Worm (Caenorhabditis elegans): ENCODE measurements around the gene ins-32.

DNA sequence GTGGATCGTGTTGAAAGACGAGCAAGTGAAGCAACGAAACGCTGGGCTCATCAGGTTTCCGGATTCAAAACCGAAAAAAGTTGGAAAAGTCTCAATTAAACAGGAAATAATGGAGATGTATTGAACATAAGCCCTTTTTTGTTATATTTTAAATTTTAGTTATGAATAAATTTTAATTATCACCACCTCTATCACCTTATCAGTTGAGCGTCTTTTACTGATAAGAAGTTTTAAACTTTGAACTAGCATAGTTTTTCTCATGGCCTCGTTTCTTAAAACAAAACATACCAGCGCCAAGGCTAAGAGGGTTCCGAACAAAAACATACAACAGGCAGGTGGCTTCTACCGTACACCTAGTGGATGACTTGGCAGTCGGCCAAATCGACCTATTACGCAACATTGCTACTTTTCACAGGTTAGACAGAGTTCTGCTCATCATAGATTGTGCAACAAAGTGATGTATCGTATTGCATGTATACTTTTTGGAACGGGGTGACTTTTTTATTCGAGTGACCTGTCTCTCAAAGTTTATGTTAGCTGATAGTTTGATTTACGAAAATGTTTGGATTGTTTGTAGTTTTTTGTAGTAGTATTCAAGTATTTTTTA, 14.7 kb downstream of the ins-32 start:
- TF ChIP-seq unc-62 (GFP tag; optimal IDR thresholded peaks at IDR 0.05) (no peak), sptf-1 (tag; optimal IDR thresholded peaks at IDR 0.05) (no peak), unc-39 (tag; optimal IDR thresholded peaks at IDR 0.05) (no peak), snpc-4 (tag; optimal IDR thresholded peaks at IDR 0.05) (no peak), nhr-76 (tag; optimal IDR thresholded peaks at IDR 0.05) (no peak), mep-1 (tag; optimal IDR thresholded peaks at IDR 0.05) (no peak)

All from whole organism, mixed stage, embryonic.